Worm (Caenorhabditis elegans) whole organism, early embryonic: ENCODE measurements around the gene T05C7.5.

ENCODE experiments used
- F13C5.2 ChIP-seq: sonication (generic microtip); optimal IDR thresholded peaks from 2 replicates; lab custom pipeline; 2017; ENCODE audit warnings: mild to moderate bottlenecking, missing genetic modification characterization, inconsistent platforms, missing compliant biosample characterization
- ama-1 ChIP-seq: fragments of 150-350 bp; optimal IDR thresholded peaks from 2 replicates; lab custom pipeline; 2014
- ceh-36 ChIP-seq: sonication (generic microtip); optimal IDR thresholded peaks from 2 replicates; lab custom pipeline; 2016; ENCODE audit warnings: missing genetic modification characterization, inconsistent platforms, missing compliant biosample characterization
- ets-7 ChIP-seq: sonication (generic microtip); optimal IDR thresholded peaks from 2 replicates; lab custom pipeline; 2016; ENCODE audit warnings: missing genotype, missing genetic modification characterization, missing compliant biosample characterization
- flt-1 ChIP-seq: fragments of 200-800 bp; sonication (Bioruptor generic); IDR thresholded peaks from 2 replicates; pipeline ENCODE4 v1.3.6; 2022; ENCODE audit warnings: missing genetic modification characterization, missing compliant biosample characterization
- pes-1 ChIP-seq: fragments of 200-800 bp; sonication (Bioruptor generic); IDR thresholded peaks from 2 replicates; pipeline ENCODE4 v1.3.6; 2022; ENCODE audit warnings: missing genetic modification reagents, missing genetic modification characterization, missing compliant biosample characterization
- sea-1 ChIP-seq: fragments of 200-800 bp; sonication (Bioruptor generic); conservative IDR thresholded peaks from 2 replicates; pipeline ENCODE4 v1.3.6; 2022; ENCODE audit warnings: missing genetic modification characterization, missing compliant biosample characterization
- tbx-11 ChIP-seq: fragments of 200-800 bp; sonication (Bioruptor generic); IDR thresholded peaks from 2 replicates; pipeline ENCODE4 v1.3.6; 2022; ENCODE audit warnings: missing genetic modification characterization, missing compliant biosample characterization
- tbx-37 ChIP-seq: fragments of 200-800 bp; sonication (Bioruptor generic); conservative IDR thresholded peaks from 2 replicates; pipeline ENCODE4 v1.3.6; 2022; ENCODE audit warnings: missing genetic modification reagents, missing genetic modification characterization, missing compliant biosample characterization

- TF ChIP-seq ama-1 (lab: Kevin White, UChicago) (no peak), flt-1 (no peak), ceh-36 (no peak), tbx-11 (GFP tag; lab: Robert Waterston, UW) (no peak), ets-7 (no peak), F13C5.2 (tag; lab: Kevin White, UChicago) (no peak), pes-1 (GFP tag; lab: Robert Waterston, UW) (no peak), sea-1 (no peak), tbx-37 (no peak)
Measured at ce11 chrIV:91680-92079, 33.0 kb upstream of the T05C7.5 start, which contains the start of gene tpa-1.
